Fruit fly (Drosophila melanogaster) whole organism, embryonic: Measurements from ENCODE around the gene CG12289.
A peak's percentile ranks its signal among the peaks of the same experiment; 100 is the strongest.

Experiments
- B-H1 ChIP-seq: fragments of 200-800 bp; sonication (Bioruptor generic); IDR thresholded peaks from 3 replicates; pipeline ENCODE4 v1.3.6; 2022; ENCODE audit warnings: missing biosample characterization, missing genetic modification characterization
- BtbVII ChIP-seq: fragments of 200-800 bp; sonication (Bioruptor generic); optimal IDR thresholded peaks from 3 replicates; lab custom pipeline; 2017; ENCODE audit warnings: missing biosample characterization, mild to moderate bottlenecking, missing genetic modification characterization
- CG10543 ChIP-seq: fragments of 200-800 bp; sonication (Bioruptor generic); optimal IDR thresholded peaks from 3 replicates; lab custom pipeline; 2017; ENCODE audit warnings: missing biosample characterization, mild to moderate bottlenecking, missing genetic modification characterization, moderate library complexity
- CG10979 ChIP-seq: fragments of 200-800 bp; sonication (Bioruptor generic); optimal IDR thresholded peaks from 2 replicates; lab custom pipeline; 2018; ENCODE audit warnings: missing biosample characterization, mild to moderate bottlenecking, missing genetic modification characterization, moderate library complexity
- CG12769 ChIP-seq: fragments of 200-800 bp; sonication (Bioruptor generic); optimal IDR thresholded peaks from 2 replicates; lab custom pipeline; 2019; ENCODE audit warnings: missing biosample characterization, mild to moderate bottlenecking, missing genetic modification characterization, moderate library complexity
- CG14710 ChIP-seq: fragments of 200-800 bp; sonication (Bioruptor generic); optimal IDR thresholded peaks from 3 replicates; lab custom pipeline; 2019; ENCODE audit warnings: missing biosample characterization, mild to moderate bottlenecking, missing genetic modification characterization, moderate library complexity
- CG15696 ChIP-seq: fragments of 200-800 bp; sonication (Bioruptor generic); optimal IDR thresholded peaks from 2 replicates; lab custom pipeline; 2019; ENCODE audit warnings: missing biosample characterization, mild to moderate bottlenecking, missing genetic modification characterization, moderate library complexity
- CG1647 ChIP-seq: fragments of 200-800 bp; sonication (Bioruptor generic); optimal IDR thresholded peaks from 3 replicates; lab custom pipeline; 2016; ENCODE audit warnings: missing biosample characterization, missing genetic modification characterization
- CG16779 ChIP-seq: fragments of 200-800 bp; sonication (Bioruptor generic); IDR thresholded peaks from 2 replicates; pipeline ENCODE4 v1.3.6; 2022; ENCODE audit warnings: missing biosample characterization, missing genetic modification characterization
- CG17829 ChIP-seq: fragments of 200-800 bp; optimal IDR thresholded peaks from 2 replicates; lab custom pipeline; 2019; ENCODE audit warnings: missing biosample characterization, mild to moderate bottlenecking, missing genetic modification characterization, moderate library complexity
- CG18011 ChIP-seq: fragments of 200-800 bp; sonication (Bioruptor generic); optimal IDR thresholded peaks from 2 replicates; lab custom pipeline; 2017; ENCODE audit warnings: missing biosample characterization, missing genetic modification characterization, mild to moderate bottlenecking, moderate library complexity, missing genotype
- CG18619 ChIP-seq: fragments of 200-800 bp; sonication (Bioruptor generic); optimal IDR thresholded peaks from 3 replicates; lab custom pipeline; 2017; ENCODE audit warnings: missing biosample characterization, mild to moderate bottlenecking, missing genetic modification characterization
- CG2199 ChIP-seq: fragments of 200-800 bp; sonication (Bioruptor generic); IDR thresholded peaks from 3 replicates; pipeline ENCODE4 v1.3.6; 2022; ENCODE audit warnings: missing biosample characterization, missing genetic modification characterization
- CG2712 ChIP-seq: fragments of 200-800 bp; optimal IDR thresholded peaks from 3 replicates; lab custom pipeline; 2019; ENCODE audit warnings: missing biosample characterization, mild to moderate bottlenecking, missing genetic modification characterization, moderate library complexity
- CG3065 ChIP-seq: fragments of 200-800 bp; sonication (Bioruptor generic); optimal IDR thresholded peaks from 2 replicates; lab custom pipeline; 2016; ENCODE audit warnings: missing biosample characterization, missing genetic modification characterization
- CG31441 ChIP-seq: fragments of 200-800 bp; sonication (Bioruptor generic); IDR thresholded peaks from 2 replicates; pipeline ENCODE4 v1.3.6; 2022; ENCODE audit warnings: missing biosample characterization, missing genetic modification characterization
- CG32767 ChIP-seq: fragments of 200-800 bp; sonication (Bioruptor generic); IDR thresholded peaks from 2 replicates; pipeline ENCODE4 v1.3.6; 2022; ENCODE audit warnings: missing biosample characterization, missing genetic modification characterization
- CG4282 ChIP-seq: fragments of 200-800 bp; sonication (Bioruptor generic); optimal IDR thresholded peaks from 2 replicates; lab custom pipeline; 2016; ENCODE audit warnings: missing biosample characterization, missing genetic modification characterization
- CG4617 ChIP-seq: fragments of 200-800 bp; sonication (Bioruptor generic); optimal IDR thresholded peaks from 3 replicates; lab custom pipeline; 2016; ENCODE audit warnings: missing biosample characterization, missing genetic modification characterization, borderline replicate concordance
- CG6854 ChIP-seq: fragments of 200-800 bp; sonication (Bioruptor generic); optimal IDR thresholded peaks from 3 replicates; lab custom pipeline; 2017; ENCODE audit warnings: missing biosample characterization, mild to moderate bottlenecking, missing genetic modification characterization
- CG8388 ChIP-seq: fragments of 200-800 bp; sonication (Bioruptor generic); optimal IDR thresholded peaks from 2 replicates; lab custom pipeline; 2019; ENCODE audit warnings: missing biosample characterization, mild to moderate bottlenecking, missing genetic modification characterization, moderate library complexity
- CG9437 ChIP-seq: fragments of 200-800 bp; sonication (Bioruptor generic); optimal IDR thresholded peaks from 2 replicates; lab custom pipeline; 2018; ENCODE audit warnings: missing biosample characterization, mild to moderate bottlenecking, missing genetic modification characterization
- CG9932 ChIP-seq: fragments of 200-800 bp; sonication (Bioruptor generic); IDR thresholded peaks from 2 replicates; pipeline ENCODE4 v1.3.6; 2022; ENCODE audit warnings: missing biosample characterization, missing genetic modification characterization
- CoRest ChIP-seq: fragments of 200-800 bp; sonication (Bioruptor generic); optimal IDR thresholded peaks from 3 replicates; lab custom pipeline; 2018; ENCODE audit warnings: missing biosample characterization, mild to moderate bottlenecking, missing genetic modification characterization, moderate library complexity
- CrebB ChIP-seq: fragments of 200-800 bp; sonication (Bioruptor generic); optimal IDR thresholded peaks from 3 replicates; lab custom pipeline; 2018; ENCODE audit warnings: missing biosample characterization, mild to moderate bottlenecking, missing genetic modification characterization
- Hand ChIP-seq: fragments of 200-800 bp; sonication (Bioruptor generic); optimal IDR thresholded peaks from 2 replicates; lab custom pipeline; 2017; ENCODE audit warnings: mild to moderate bottlenecking, missing biosample characterization, missing genetic modification reagents, missing genetic modification characterization
- Hmr ChIP-seq: fragments of 200-800 bp; sonication (Bioruptor generic); optimal IDR thresholded peaks from 3 replicates; lab custom pipeline; 2017; ENCODE audit warnings: mild to moderate bottlenecking, missing biosample characterization, missing genetic modification reagents, missing genetic modification characterization
- MBD-R2 ChIP-seq: fragments of 200-800 bp; sonication (Bioruptor generic); IDR thresholded peaks from 2 replicates; pipeline ENCODE4 v1.3.6; 2022; ENCODE audit warnings: missing biosample characterization, missing genetic modification characterization
- NFAT ChIP-seq: fragments of 200-800 bp; sonication (Bioruptor generic); IDR thresholded peaks from 2 replicates; pipeline ENCODE4 v1.3.6; 2022; ENCODE audit warnings: missing biosample characterization, missing genetic modification characterization
- Nf-YB ChIP-seq: fragments of 200-800 bp; sonication (Bioruptor generic); optimal IDR thresholded peaks from 3 replicates; lab custom pipeline; 2019; ENCODE audit warnings: missing biosample characterization, mild to moderate bottlenecking, missing genetic modification characterization, moderate library complexity
- NfI ChIP-seq: fragments of 200-800 bp; sonication (Bioruptor generic); optimal IDR thresholded peaks from 3 replicates; lab custom pipeline; 2018; ENCODE audit warnings: missing biosample characterization, mild to moderate bottlenecking, missing genetic modification characterization, moderate library complexity
- Oaz ChIP-seq: fragments of 200-800 bp; sonication (Bioruptor generic); IDR thresholded peaks from 2 replicates; pipeline ENCODE4 v1.3.6; 2022; ENCODE audit warnings: missing biosample characterization, missing genetic modification characterization
- Sox100B ChIP-seq: fragments of 200-800 bp; sonication (Bioruptor generic); optimal IDR thresholded peaks from 3 replicates; lab custom pipeline; 2018; ENCODE audit warnings: missing biosample characterization, mild to moderate bottlenecking, missing genetic modification characterization
- Usf ChIP-seq: fragments of 200-800 bp; sonication (Bioruptor generic); optimal IDR thresholded peaks from 2 replicates; lab custom pipeline; 2017; ENCODE audit warnings: missing genotype, missing biosample characterization, missing genetic modification characterization
- YL-1 ChIP-seq: fragments of 200-800 bp; sonication (Bioruptor generic); optimal IDR thresholded peaks from 3 replicates; lab custom pipeline; 2017; ENCODE audit warnings: missing biosample characterization, mild to moderate bottlenecking, missing genetic modification characterization
- ara ChIP-seq: fragments of 200-800 bp; sonication (Bioruptor generic); IDR thresholded peaks from 2 replicates; pipeline ENCODE4 v1.3.6; 2022; ENCODE audit warnings: missing biosample characterization, missing genetic modification characterization
- bcd ChIP-seq: fragments of 200-800 bp; sonication (Bioruptor generic); optimal IDR thresholded peaks from 2 replicates; lab custom pipeline; 2017; ENCODE audit warnings: missing biosample characterization, mild to moderate bottlenecking, missing genetic modification characterization
- crc ChIP-seq: fragments of 200-800 bp; sonication (Bioruptor generic); optimal IDR thresholded peaks from 2 replicates; lab custom pipeline; 2016; ENCODE audit warnings: missing biosample characterization, missing genetic modification characterization
- danr ChIP-seq: fragments of 200-800 bp; sonication (Bioruptor generic); IDR thresholded peaks from 2 replicates; pipeline ENCODE4 v1.3.6; 2022; ENCODE audit warnings: missing biosample characterization, missing genetic modification characterization
- fru ChIP-seq: fragments of >200 bp; optimal IDR thresholded peaks from 2 replicates; lab custom pipeline; 2017
- kay ChIP-seq: fragments of 200-800 bp; sonication (Bioruptor generic); optimal IDR thresholded peaks from 2 replicates; lab custom pipeline; 2016; ENCODE audit warnings: missing biosample characterization, missing genetic modification characterization
- nau ChIP-seq: fragments of 200-800 bp; sonication (Bioruptor generic); optimal IDR thresholded peaks from 3 replicates; lab custom pipeline; 2017; ENCODE audit warnings: missing biosample characterization, mild to moderate bottlenecking, missing genetic modification characterization, missing genetic modification reagents
- onecut ChIP-seq: fragments of 200-800 bp; sonication (Bioruptor generic); IDR thresholded peaks from 2 replicates; pipeline ENCODE4 v1.3.6; 2022; ENCODE audit warnings: missing biosample characterization, missing genetic modification characterization
- org-1 ChIP-seq: fragments of 200-800 bp; sonication (Bioruptor generic); optimal IDR thresholded peaks from 2 replicates; lab custom pipeline; 2017; ENCODE audit warnings: missing biosample characterization, missing genetic modification characterization
- pb ChIP-seq: fragments of 200-800 bp; sonication (Bioruptor generic); optimal IDR thresholded peaks from 3 replicates; lab custom pipeline; 2016; ENCODE audit warnings: missing biosample characterization, missing genetic modification characterization
- phol ChIP-seq: fragments of 200-800 bp; sonication (Bioruptor generic); optimal IDR thresholded peaks from 3 replicates; lab custom pipeline; 2018; ENCODE audit warnings: missing biosample characterization, mild to moderate bottlenecking, missing genetic modification characterization, moderate library complexity
- pita ChIP-seq: fragments of 200-800 bp; sonication (Bioruptor generic); optimal IDR thresholded peaks from 2 replicates; lab custom pipeline; 2017; ENCODE audit warnings: missing biosample characterization, mild to moderate bottlenecking, missing genetic modification characterization
- sim ChIP-seq: fragments of 200-800 bp; sonication (Bioruptor generic); IDR thresholded peaks from 2 replicates; pipeline ENCODE4 v1.3.6; 2022; ENCODE audit warnings: missing biosample characterization, missing genetic modification characterization
- tin ChIP-seq: fragments of 200-800 bp; sonication (Bioruptor generic); optimal IDR thresholded peaks from 3 replicates; lab custom pipeline; 2016; ENCODE audit warnings: missing biosample characterization, missing genetic modification characterization
- wor ChIP-seq: fragments of 200-800 bp; sonication (Bioruptor generic); IDR thresholded peaks from 2 replicates; pipeline ENCODE4 v1.3.6; 2022; ENCODE audit warnings: missing biosample characterization, missing genetic modification characterization
- yki ChIP-seq: fragments of >200 bp; optimal IDR thresholded peaks from 3 replicates; lab custom pipeline; 2018
- zen ChIP-seq: fragments of 200-800 bp; sonication (Bioruptor generic); optimal IDR thresholded peaks from 3 replicates; lab custom pipeline; 2018; ENCODE audit warnings: missing biosample characterization, mild to moderate bottlenecking, missing genetic modification characterization, moderate library complexity

The CG12289 gene

dm6 chr3L:11484483-11484882 lies 26.2 kb upstream of the CG12289 start (continued):
- TF ChIP-seq kay (GFP tag; lab: Kevin White, UChicago) (no peak), BtbVII (GFP tag; lab: Kevin White, UChicago) (peak; percentile 4), phol (tag; lab: Kevin White, UChicago) (peak; percentile 64), CG1647 (GFP tag; lab: Kevin White, UChicago) (no peak), danr (GFP tag; lab: Robert Waterston, UW) (0 out of 2 replicates have a peak, but pooled peaks have one; percentile 17), ara (GFP tag; lab: Robert Waterston, UW) (peak; percentile 7; the same call in 1 of the 2 replicates), CG9932 (GFP tag; lab: Robert Waterston, UW) (no peak), CG4282 (GFP tag; lab: Kevin White, UChicago) (no peak), Hand (GFP tag; lab: Kevin White, UChicago) (no peak), yki (lab: Kevin White, UChicago) (no peak), CrebB (no peak), pita (GFP tag; lab: Kevin White, UChicago) (no peak), CoRest (tag; lab: Kevin White, UChicago) (peak; percentile 34), sim (GFP tag; lab: Robert Waterston, UW) (0 out of 2 replicates have a peak, but pooled peaks have one; percentile 12), org-1 (GFP tag; lab: Kevin White, UChicago) (peak; percentile 11), YL-1 (GFP tag; lab: Kevin White, UChicago) (no peak), Oaz (GFP tag; lab: Robert Waterston, UW) (no peak), wor (GFP tag; lab: Robert Waterston, UW) (peak; percentile 11; the same call in 1 of the 2 replicates), pb (GFP tag; lab: Kevin White, UChicago) (no peak), onecut (GFP tag; lab: Robert Waterston, UW) (peak; percentile 82), B-H1 (GFP tag; lab: Robert Waterston, UW) (no peak), CG3065 (GFP tag; lab: Kevin White, UChicago) (no peak), CG8388 (GFP tag; lab: Kevin White, UChicago) (peak; percentile 27), zen (tag; lab: Kevin White, UChicago) (no peak), CG14710 (tag; lab: Kevin White, UChicago) (peak; percentile 22), CG9437 (no peak), CG10979 (peak; percentile 57), CG32767 (no peak), NFAT (GFP tag; lab: Robert Waterston, UW) (no peak), tin (GFP tag; lab: Kevin White, UChicago) (peak; percentile 52), fru (lab: Kevin White, UChicago) (no peak), CG16779 (GFP tag; lab: Robert Waterston, UW) (no peak), CG12769 (tag; lab: Kevin White, UChicago) (no peak), Nf-YB (GFP tag; lab: Kevin White, UChicago) (no peak), crc (GFP tag; lab: Kevin White, UChicago) (no peak), Sox100B (peak; percentile 39), CG2712 (tag; lab: Kevin White, UChicago) (peak; percentile 27), NfI (no peak), CG10543 (GFP tag; lab: Kevin White, UChicago) (no peak), CG6854 (GFP tag; lab: Kevin White, UChicago) (peak; percentile 14), Hmr (GFP tag; lab: Kevin White, UChicago) (peak; percentile 23), CG4617 (GFP tag; lab: Kevin White, UChicago) (no peak), CG2199 (GFP tag; lab: Robert Waterston, UW) (no peak), bcd (GFP tag; lab: Kevin White, UChicago) (no peak), Usf (GFP tag; lab: Kevin White, UChicago) (no peak), nau (GFP tag; lab: Kevin White, UChicago) (peak; percentile 2), CG18011 (GFP tag; lab: Kevin White, UChicago) (no peak), CG15696 (tag; lab: Kevin White, UChicago) (no peak), CG18619 (GFP tag; lab: Kevin White, UChicago) (no peak), CG31441 (GFP tag; lab: Robert Waterston, UW) (peak; percentile 59), MBD-R2 (GFP tag; lab: Robert Waterston, UW) (no peak), CG17829 (tag; lab: Kevin White, UChicago) (peak; percentile 33)
